Fruit fly (Drosophila melanogaster): ENCODE measurements around the gene Nab2.

DNA sequence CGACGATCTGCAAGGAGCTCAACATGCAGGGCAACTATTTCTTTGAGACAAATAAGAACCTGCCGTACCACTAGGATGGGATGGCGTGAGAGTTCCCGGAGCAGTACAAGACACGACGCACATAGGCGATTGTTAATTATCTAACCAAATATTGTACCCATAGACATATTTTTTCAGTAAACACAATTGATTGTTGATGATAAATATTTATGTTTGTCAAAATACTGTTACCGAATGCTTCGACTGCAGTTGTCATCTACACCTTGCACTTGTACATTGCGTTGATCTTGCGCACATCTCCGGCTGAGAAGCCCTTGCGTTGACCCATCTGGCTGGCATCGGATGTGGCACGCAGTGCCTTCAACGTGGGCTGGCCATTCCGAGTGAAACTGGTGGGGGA, 25.0 kb downstream of the Nab2 start:
- TF ChIP-seq CG8478 (optimal IDR thresholded peaks at IDR 0.05): no peak
- TF ChIP-seq pan (optimal IDR thresholded peaks at IDR 0.05): no peak
- no peak for TF ChIP-seq usp (GFP tag; optimal IDR thresholded peaks at IDR 0.05)
- TF ChIP-seq EcR (GFP tag; optimal IDR thresholded peaks at IDR 0.05): no peak
- no peak for TF ChIP-seq psq (optimal IDR thresholded peaks at IDR 0.05)
- TF ChIP-seq Dll (optimal IDR thresholded peaks at IDR 0.05): no peak
